Worm (Caenorhabditis elegans): ENCODE data around the gene srj-1.

srj-1 gene

ce11 chrIV:11952612-11953299 is 12.5 kb downstream of the srj-1 start, which contains the start of gene gdh-1:
TSS of gene gdh-1 (plus strand) at chrIV:11953249.
- TF ChIP-seq nhr-25 (tag; optimal IDR thresholded peaks at IDR 0.05) = peak; percentile 74
- TF ChIP-seq nhr-237 (tag; optimal IDR thresholded peaks at IDR 0.05) = no peak
- TF ChIP-seq nfya-1 (tag; optimal IDR thresholded peaks at IDR 0.05; ENCODE audit: insufficient read depth) = peak; percentile 44
- no peak for TF ChIP-seq fkh-10 (GFP tag; optimal IDR thresholded peaks at IDR 0.05)
- no peak for TF ChIP-seq skn-1 (tag; optimal IDR thresholded peaks at IDR 0.05)
- no peak for TF ChIP-seq fkh-2 (tag; optimal IDR thresholded peaks at IDR 0.05)
- TF ChIP-seq eor-1 (tag; optimal IDR thresholded peaks at IDR 0.05) = no peak
- no peak for TF ChIP-seq mml-1 (tag; optimal IDR thresholded peaks at IDR 0.05)
- no peak for TF ChIP-seq ZK546.5 (tag; optimal IDR thresholded peaks at IDR 0.05)
- no peak for TF ChIP-seq ceh-28 (tag; optimal IDR thresholded peaks at IDR 0.05)
- no peak for TF ChIP-seq aly-2 (tag; optimal IDR thresholded peaks at IDR 0.05)
- no peak for TF ChIP-seq snpc-4 (tag; optimal IDR thresholded peaks at IDR 0.05)
- no peak for TF ChIP-seq nhr-11 (tag; optimal IDR thresholded peaks at IDR 0.05)
- TF ChIP-seq ama-1 (optimal IDR thresholded peaks at IDR 0.05) = peak; percentile 62
- no peak for TF ChIP-seq ceh-82 (tag; optimal IDR thresholded peaks at IDR 0.05)
- no peak for TF ChIP-seq R02D3.7 (tag; optimal IDR thresholded peaks at IDR 0.05)
- no peak for TF ChIP-seq unc-39 (tag; optimal IDR thresholded peaks at IDR 0.05)
- TF ChIP-seq nhr-12 (tag; optimal IDR thresholded peaks at IDR 0.05) = no peak
- TF ChIP-seq hmg-11 (tag; optimal IDR thresholded peaks at IDR 0.05) = no peak
- no peak for TF ChIP-seq daf-12 (tag; optimal IDR thresholded peaks at IDR 0.05)
- no peak for TF ChIP-seq ceh-9 (tag; optimal IDR thresholded peaks at IDR 0.05)
- TF ChIP-seq tbx-2 (tag; optimal IDR thresholded peaks at IDR 0.05) = no peak
- TF ChIP-seq pha-4 (tag; optimal IDR thresholded peaks at IDR 0.05) = peak; percentile 91
- TF ChIP-seq nhr-43 (tag; optimal IDR thresholded peaks at IDR 0.05; ENCODE audit: poor library complexity, severe bottlenecking) = peak; percentile 46
- TF ChIP-seq nhr-76 (tag; optimal IDR thresholded peaks at IDR 0.05) = no peak
- peak; percentile 2 for TF ChIP-seq egl-5 (tag; optimal IDR thresholded peaks at IDR 0.05)
- TF ChIP-seq lin-15B (tag; optimal IDR thresholded peaks at IDR 0.05) = no peak
- no peak for TF ChIP-seq ceh-16 (tag; optimal IDR thresholded peaks at IDR 0.05)
- TF ChIP-seq mdl-1 (tag; optimal IDR thresholded peaks at IDR 0.05) = no peak
- no peak for TF ChIP-seq lin-39 (tag; optimal IDR thresholded peaks at IDR 0.05)
- no peak for TF ChIP-seq nhr-28 (tag; optimal IDR thresholded peaks at IDR 0.05)
- no peak for TF ChIP-seq ztf-4 (tag; optimal IDR thresholded peaks at IDR 0.05)
- TF ChIP-seq lsy-12 (tag; optimal IDR thresholded peaks at IDR 0.05) = no peak
- no peak for TF ChIP-seq fos-1 (tag; optimal IDR thresholded peaks at IDR 0.05)
- no peak for TF ChIP-seq elt-1 (tag; optimal IDR thresholded peaks at IDR 0.05)
- TF ChIP-seq ztf-11 (tag; optimal IDR thresholded peaks at IDR 0.05) = no peak
- no peak for TF ChIP-seq sea-2 (GFP tag; optimal IDR thresholded peaks at IDR 0.05)
- no peak for TF ChIP-seq unc-62 (GFP tag; optimal IDR thresholded peaks at IDR 0.05)
- TF ChIP-seq nhr-77 (tag; optimal IDR thresholded peaks at IDR 0.05) = no peak
- no peak for TF ChIP-seq nhr-67 (tag; optimal IDR thresholded peaks at IDR 0.05)
- TF ChIP-seq elt-3 (tag; optimal IDR thresholded peaks at IDR 0.05) = no peak
- no peak for TF ChIP-seq egl-27 (tag; optimal IDR thresholded peaks at IDR 0.05)
- no peak for TF ChIP-seq zag-1 (tag; optimal IDR thresholded peaks at IDR 0.05)
- TF ChIP-seq nhr-23 (tag; optimal IDR thresholded peaks at IDR 0.05) = no peak
- no peak for TF ChIP-seq jun-1 (tag; optimal IDR thresholded peaks at IDR 0.05)
- peak; percentile 49 for TF ChIP-seq pqm-1 (tag; optimal IDR thresholded peaks at IDR 0.05)
- peak; percentile 58 for TF ChIP-seq elt-2 (tag; optimal IDR thresholded peaks at IDR 0.05)
